Worm (Caenorhabditis elegans) whole organism, dauer: ENCODE results near the gene col-114.

Experiments used
- unc-62 ChIP-seq: sonication (generic microtip); optimal IDR thresholded peaks from 2 replicates; lab custom pipeline; 2017; ENCODE audit warnings: missing biosample characterization, missing genetic modification reagents, missing genetic modification characterization

col-114 gene

ce11 chrIV:7245592-7245991, 861 bp downstream of the col-114 start:
- TF ChIP-seq unc-62, result no peak

- TF ChIP-seq unc-62, result no peak
Measured at ce11 chrIV:7243913-7244312, 2.5 kb downstream of the col-114 start, which contains the start of gene afmd-1. Gene afmd-1 (plus strand): TSS chrIV:7244228.

- no peak for TF ChIP-seq unc-62
Measured at ce11 chrIV:7242220-7242789, 4.1 kb downstream of the col-114 start, which contains the start of gene gstk-2. Gene gstk-2 (minus strand): TSS chrIV:7242270.

DNA sequence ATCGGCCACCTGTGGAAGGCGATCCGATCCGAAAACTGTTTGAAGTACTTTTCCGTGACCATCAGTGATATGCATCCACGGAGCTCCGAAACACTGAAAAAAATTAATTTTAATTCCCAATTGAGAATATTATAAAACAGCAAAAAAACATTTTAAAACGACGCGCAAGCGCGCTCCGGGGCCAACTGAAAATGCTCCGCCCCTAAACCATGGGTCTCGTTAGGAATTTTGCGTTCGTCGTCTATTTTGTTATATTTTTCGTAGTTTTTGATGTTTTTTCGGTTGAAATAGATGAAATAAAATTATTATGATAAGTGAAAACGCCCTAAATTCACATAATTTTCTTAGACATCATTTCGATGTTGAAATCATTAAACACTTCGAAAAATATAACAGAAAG, 5.9 kb downstream of the col-114 start:
- no peak for TF ChIP-seq unc-62

- no peak for TF ChIP-seq unc-62
Measured at ce11 chrIV:7237668-7238214, 8.7 kb downstream of the col-114 start, which contains the start of gene elo-3. Gene elo-3 (plus strand): TSS chrIV:7237718.

DNA sequence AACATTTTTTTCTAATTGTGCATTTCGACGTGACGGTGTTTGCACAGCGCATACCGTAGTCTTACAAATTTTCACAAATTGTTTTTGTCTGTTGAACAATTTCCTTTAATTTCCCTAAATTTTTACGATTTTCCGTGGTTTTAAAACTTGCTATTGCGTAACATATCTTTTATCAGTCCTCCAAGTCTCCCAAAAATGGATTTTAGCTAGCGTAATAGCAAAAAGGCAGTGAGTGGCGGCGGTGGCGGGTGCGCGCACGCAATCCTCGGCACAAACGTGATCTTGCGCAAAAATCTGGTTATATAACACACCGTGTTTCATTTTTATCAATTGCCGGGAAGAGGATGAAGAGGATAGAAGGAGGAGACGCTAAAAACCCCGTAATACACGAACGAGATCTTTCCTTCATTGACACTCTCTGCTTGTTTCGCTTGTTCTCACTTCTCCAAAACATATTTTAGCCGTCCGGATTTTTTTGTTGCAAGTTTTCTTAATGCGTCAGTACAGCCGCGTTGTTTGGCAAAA, 10.1 kb downstream of the col-114 start:
- TF ChIP-seq unc-62, result no peak

- no peak for TF ChIP-seq unc-62
Measured at ce11 chrIV:7235382-7235917, 11.0 kb downstream of the col-114 start.

- TF ChIP-seq unc-62, result no peak
Measured at ce11 chrIV:7234623-7235022, 11.8 kb downstream of the col-114 start.

- no peak for TF ChIP-seq unc-62
Measured at ce11 chrIV:7233566-7234014, 12.9 kb downstream of the col-114 start.

ce11 chrIV:7230935-7231334, 15.5 kb downstream of the col-114 start, which contains the start of gene D2024.4:
Gene D2024.4 (plus strand): TSS chrIV:7231235.
- no peak for TF ChIP-seq unc-62

ce11 chrIV:7230198-7230597, 16.3 kb downstream of the col-114 start, which contains the start of gene cap-1:
Gene cap-1 (minus strand): TSS chrIV:7230223.
- no peak for TF ChIP-seq unc-62

- TF ChIP-seq unc-62, result no peak
Measured at ce11 chrIV:7228208-7228607, 18.2 kb downstream of the col-114 start, which contains the start of gene D2024.5. Gene D2024.5 (minus strand): TSS chrIV:7228308.

ce11 chrIV:7227072-7227471, 19.4 kb downstream of the col-114 start, which contains the start of gene R13A1.10:
Gene R13A1.10 (minus strand): TSS chrIV:7227172.
- no peak for TF ChIP-seq unc-62

- no peak for TF ChIP-seq unc-62
Measured at ce11 chrIV:7222088-7222487, 24.4 kb downstream of the col-114 start.

- no peak for TF ChIP-seq unc-62
Measured at ce11 chrIV:7219398-7220087, 26.9 kb downstream of the col-114 start, which contains the start of the genes glb-23 and R13A1.1. Gene glb-23 (minus strand): TSS chrIV:7219498. Gene R13A1.1 (plus strand): TSS chrIV:7220037.

DNA sequence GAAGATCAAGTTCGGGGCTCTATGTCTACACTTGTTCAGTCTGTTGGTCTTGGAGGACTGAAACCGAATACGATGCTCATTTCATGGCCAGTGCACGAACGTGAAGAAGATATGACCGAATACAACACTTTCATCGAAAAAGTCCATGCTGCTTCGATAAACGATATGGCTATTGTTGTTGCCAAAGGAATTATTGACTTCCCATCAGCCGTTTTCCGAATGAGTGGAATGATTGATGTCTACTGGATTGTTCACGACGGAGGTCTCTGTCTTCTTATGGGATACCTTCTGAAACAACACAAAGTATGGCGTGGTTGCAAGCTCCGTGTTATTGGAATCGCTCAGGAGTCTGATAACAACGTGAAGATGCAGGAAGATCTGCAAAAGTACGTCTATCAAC, 30.2 kb downstream of the col-114 start:
- no peak for TF ChIP-seq unc-62

- TF ChIP-seq unc-62, result no peak
Measured at ce11 chrIV:7212769-7213168, 33.7 kb downstream of the col-114 start.
